Worm (Caenorhabditis elegans) whole organism, L4 larva: ENCODE data around the gene F17A9.5.

Experiments used
- D1046.2 ChIP-seq: fragments of 200-800 bp; sonication (Bioruptor generic); IDR thresholded peaks from 2 replicates; pipeline ENCODE4 v1.3.6; 2022; ENCODE audit warnings: missing genetic modification characterization, missing compliant biosample characterization
- F10B5.3 ChIP-seq: sonication (generic microtip); optimal IDR thresholded peaks from 2 replicates; lab custom pipeline; 2016; ENCODE audit warnings: mild to moderate bottlenecking, missing genetic modification characterization, missing compliant biosample characterization
- F49E8.2 ChIP-seq: sonication (generic microtip); optimal IDR thresholded peaks from 2 replicates; lab custom pipeline; 2016; ENCODE audit warnings: missing compliant biosample characterization, mild to moderate bottlenecking, missing genetic modification characterization, borderline replicate concordance
- T20F7.1 ChIP-seq: fragments of 200-800 bp; sonication (Bioruptor generic); optimal IDR thresholded peaks from 2 replicates; lab custom pipeline; 2018; ENCODE audit warnings: mild to moderate bottlenecking, missing genetic modification characterization, missing compliant biosample characterization
- Y75B8A.6 ChIP-seq: fragments of 200-800 bp; sonication (Bioruptor generic); IDR thresholded peaks from 2 replicates; pipeline ENCODE4 v1.3.6; 2022; ENCODE audit warnings: missing genetic modification reagents, missing genetic modification characterization, missing compliant biosample characterization
- aha-1 ChIP-seq: fragments of 150-350 bp; peaks from one replicate; lab custom pipeline; 2014; ENCODE audit warnings: missing biosample characterization, missing genetic modification characterization
- ama-1 ChIP-seq: fragments of 150-350 bp; optimal IDR thresholded peaks from 2 replicates; lab custom pipeline; 2014; ENCODE audit warnings: inconsistent platforms, mixed read lengths
- attf-4 ChIP-seq: sonication (generic microtip); optimal IDR thresholded peaks from 3 replicates; lab custom pipeline; 2017; ENCODE audit warnings: missing biosample characterization, missing genetic modification characterization
- ceh-20 ChIP-seq: fragments of 200-800 bp; sonication (Bioruptor generic); IDR thresholded peaks from 2 replicates; pipeline ENCODE4 v1.3.6; 2022; ENCODE audit warnings: missing genetic modification reagents, missing genetic modification characterization, missing compliant biosample characterization
- ctbp-1 ChIP-seq: fragments of 200-800 bp; sonication (Bioruptor generic); IDR thresholded peaks from 2 replicates; pipeline ENCODE4 v1.3.6; 2022; ENCODE audit warnings: missing genetic modification reagents, missing genetic modification characterization, missing compliant biosample characterization
- daf-16 ChIP-seq, 3 experiments: sonication (generic microtip); optimal IDR thresholded peaks; 2 replicates each; lab custom pipeline; 2016 to 2017; ENCODE audit warnings: missing genetic modification characterization in 3 of 3, missing genetic modification reagents in 3 of 3, mild to moderate bottlenecking in 2 of 3, missing compliant biosample characterization in 2 of 3, missing biosample characterization in 1 of 3, moderate library complexity in 1 of 3
- daf-19 ChIP-seq: fragments of 200-800 bp; sonication (Bioruptor generic); conservative IDR thresholded peaks from 2 replicates; pipeline ENCODE4 v1.3.6; 2022; ENCODE audit warnings: missing genetic modification characterization, missing compliant biosample characterization
- dmd-6 ChIP-seq: fragments of 200-800 bp; sonication (Bioruptor generic); IDR thresholded peaks from 2 replicates; pipeline ENCODE4 v1.3.6; 2022; ENCODE audit warnings: missing genetic modification reagents, missing genetic modification characterization, missing compliant biosample characterization
- dmd-9 ChIP-seq: fragments of 200-800 bp; sonication (Bioruptor generic); IDR thresholded peaks from 2 replicates; pipeline ENCODE4 v1.3.6; 2022; ENCODE audit warnings: missing genetic modification reagents, missing genetic modification characterization, missing compliant biosample characterization
- dpl-1 ChIP-seq: fragments of 150-350 bp; optimal IDR thresholded peaks from 2 replicates; lab custom pipeline; 2014; ENCODE audit warnings: missing biosample characterization, missing genetic modification reagents, missing genetic modification characterization
- dve-1 ChIP-seq: sonication (generic microtip); optimal IDR thresholded peaks from 2 replicates; lab custom pipeline; 2017; ENCODE audit warnings: antibody characterized with exemption, mild to moderate bottlenecking, missing genetic modification characterization, missing compliant biosample characterization; ENCODE audit not compliant: insufficient read depth
- egl-43 ChIP-seq: fragments of 200-800 bp; sonication (Bioruptor generic); IDR thresholded peaks from 2 replicates; pipeline ENCODE4 v1.3.6; 2022; ENCODE audit warnings: missing genetic modification reagents, missing genetic modification characterization, missing compliant biosample characterization
- gei-8 ChIP-seq: fragments of 200-800 bp; sonication (Bioruptor generic); optimal IDR thresholded peaks from 2 replicates; lab custom pipeline; 2018; ENCODE audit warnings: mild to moderate bottlenecking, missing genetic modification characterization, missing compliant biosample characterization
- hlh-11 ChIP-seq: fragments of 200-800 bp; sonication (Bioruptor generic); optimal IDR thresholded peaks from 2 replicates; lab custom pipeline; 2018; ENCODE audit warnings: mild to moderate bottlenecking, missing genetic modification characterization, missing compliant biosample characterization
- hmg-1.1 ChIP-seq: fragments of 200-800 bp; sonication (Bioruptor generic); IDR thresholded peaks from 2 replicates; pipeline ENCODE4 v1.3.6; 2022; ENCODE audit warnings: missing genetic modification reagents, missing genetic modification characterization, missing compliant biosample characterization
- lin-15B ChIP-seq: fragments of 150-350 bp; sonication (generic microtip); optimal IDR thresholded peaks from 3 replicates; lab custom pipeline; 2014; ENCODE audit warnings: missing biosample characterization, missing genetic modification characterization
- lin-29 ChIP-seq: fragments of 200-800 bp; sonication (Bioruptor generic); IDR thresholded peaks from 2 replicates; pipeline ENCODE4 v1.3.6; 2022; ENCODE audit warnings: missing genetic modification reagents, missing genetic modification characterization, missing compliant biosample characterization
- lin-38 ChIP-seq: fragments of 200-800 bp; sonication (Bioruptor generic); IDR thresholded peaks from 2 replicates; pipeline ENCODE4 v1.3.6; 2022; ENCODE audit warnings: missing genetic modification reagents, missing genetic modification characterization, missing compliant biosample characterization
- lir-3 ChIP-seq: sonication (generic microtip); optimal IDR thresholded peaks from 2 replicates; lab custom pipeline; 2016; ENCODE audit warnings: mild to moderate bottlenecking, missing genetic modification characterization, missing compliant biosample characterization
- madf-9 ChIP-seq: fragments of 200-800 bp; sonication (Bioruptor generic); conservative IDR thresholded peaks from 2 replicates; pipeline ENCODE4 v1.3.6; 2022; ENCODE audit warnings: missing genetic modification reagents, missing genetic modification characterization, missing compliant biosample characterization
- mdt-29 ChIP-seq: fragments of 200-800 bp; sonication (Bioruptor generic); IDR thresholded peaks from 2 replicates; pipeline ENCODE4 v1.3.6; 2022; ENCODE audit warnings: missing genetic modification reagents, missing genetic modification characterization, missing compliant biosample characterization
- mep-1 ChIP-seq: fragments of 150-350 bp; sonication (generic microtip); optimal IDR thresholded peaks from 3 replicates; lab custom pipeline; 2014; ENCODE audit warnings: missing biosample characterization, missing genetic modification characterization
- mes-2 ChIP-seq: sonication (generic microtip); optimal IDR thresholded peaks from 2 replicates; lab custom pipeline; 2016; ENCODE audit warnings: missing genotype, mild to moderate bottlenecking, missing genetic modification characterization, missing compliant biosample characterization; ENCODE audit not compliant: poor library complexity, severe bottlenecking
- nhr-102 ChIP-seq: sonication (generic microtip); optimal IDR thresholded peaks from 2 replicates; lab custom pipeline; 2016; ENCODE audit warnings: mild to moderate bottlenecking, missing genetic modification characterization, moderate library complexity, missing compliant biosample characterization
- nhr-25 ChIP-seq: sonication (generic microtip); optimal IDR thresholded peaks from 2 replicates; lab custom pipeline; 2017; ENCODE audit warnings: missing genetic modification characterization, mild to moderate bottlenecking, missing compliant biosample characterization, antibody characterized with exemption, moderate library complexity, borderline replicate concordance; ENCODE audit not compliant: insufficient read depth
- nhr-41 ChIP-seq: fragments of 200-800 bp; sonication (Bioruptor generic); IDR thresholded peaks from 2 replicates; pipeline ENCODE4 v1.3.6; 2022; ENCODE audit warnings: missing genetic modification reagents, missing genetic modification characterization, missing compliant biosample characterization
- nhr-42 ChIP-seq: fragments of 200-800 bp; sonication (Bioruptor generic); IDR thresholded peaks from 2 replicates; pipeline ENCODE4 v1.3.6; 2022; ENCODE audit warnings: missing genetic modification characterization, missing compliant biosample characterization
- nhr-48 ChIP-seq: sonication (generic microtip); optimal IDR thresholded peaks from 2 replicates; lab custom pipeline; 2016; ENCODE audit warnings: mild to moderate bottlenecking, missing genetic modification characterization, missing compliant biosample characterization
- rbr-2 ChIP-seq: sonication (generic microtip); optimal IDR thresholded peaks from 2 replicates; lab custom pipeline; 2016; ENCODE audit warnings: missing genotype, missing genetic modification characterization, missing compliant biosample characterization
- saeg-2 ChIP-seq: fragments of 200-800 bp; sonication (Bioruptor generic); IDR thresholded peaks from 2 replicates; pipeline ENCODE4 v1.3.6; 2022; ENCODE audit warnings: missing genetic modification reagents, missing genetic modification characterization, missing compliant biosample characterization
- skn-1 ChIP-seq: fragments of 150-350 bp; optimal IDR thresholded peaks from 2 replicates; lab custom pipeline; 2014; ENCODE audit warnings: missing biosample characterization, missing genetic modification characterization
- snpc-1.2 ChIP-seq: fragments of 200-800 bp; sonication (Bioruptor generic); IDR thresholded peaks from 2 replicates; pipeline ENCODE4 v1.3.6; 2022; ENCODE audit warnings: missing genetic modification reagents, missing genetic modification characterization, missing compliant biosample characterization
- tag-97 ChIP-seq: fragments of 200-800 bp; sonication (Bioruptor generic); IDR thresholded peaks from 2 replicates; pipeline ENCODE4 v1.3.6; 2022; ENCODE audit warnings: missing genetic modification characterization, missing compliant biosample characterization
- tra-1 ChIP-seq: fragments of 200-800 bp; sonication (Bioruptor generic); IDR thresholded peaks from 2 replicates; pipeline ENCODE4 v1.3.6; 2022; ENCODE audit warnings: missing genetic modification reagents, missing genetic modification characterization, missing compliant biosample characterization
- unc-130 ChIP-seq: sonication (generic microtip); optimal IDR thresholded peaks from 2 replicates; lab custom pipeline; 2016; ENCODE audit warnings: missing genetic modification reagents, missing genetic modification characterization, missing compliant biosample characterization
- zfp-2 ChIP-seq: sonication (generic microtip); optimal IDR thresholded peaks from 2 replicates; lab custom pipeline; 2016; ENCODE audit warnings: mild to moderate bottlenecking, missing genetic modification characterization, missing compliant biosample characterization
- zip-2 ChIP-seq: fragments of 150-350 bp; optimal IDR thresholded peaks from 2 replicates; lab custom pipeline; 2014; ENCODE audit warnings: missing biosample characterization, missing genetic modification characterization
- ztf-7 ChIP-seq: fragments of 150-350 bp; optimal IDR thresholded peaks from 2 replicates; lab custom pipeline; 2014; ENCODE audit warnings: missing biosample characterization, missing genetic modification characterization

The F17A9.5 gene

DNA sequence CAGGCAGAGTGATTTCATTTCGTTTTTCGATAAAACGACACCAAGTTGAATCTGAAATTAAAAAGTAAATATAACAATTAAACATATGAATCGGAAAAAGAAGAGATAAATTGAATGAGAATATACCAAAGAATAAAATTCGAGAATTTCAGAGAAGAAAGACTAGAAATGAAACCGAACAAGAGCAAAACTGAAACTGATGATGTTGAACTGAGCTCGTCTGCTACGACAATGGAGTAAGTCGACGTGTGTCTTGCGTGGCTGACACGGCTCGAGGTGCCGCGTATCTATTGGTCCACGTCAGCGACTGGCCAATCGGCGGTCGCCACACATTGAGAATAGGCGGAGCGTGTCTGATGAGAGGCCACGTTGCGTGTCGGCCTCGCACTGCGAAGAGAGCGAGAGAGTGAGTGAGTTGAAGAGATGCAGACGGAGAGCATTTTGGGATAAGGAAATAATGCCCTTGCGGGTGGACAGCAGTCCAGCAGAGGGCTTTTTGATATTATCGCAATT is 12.2 kb downstream of the F17A9.5 start, which contains the start of gene crt-1 (continued):
- no peak for TF ChIP-seq F49E8.2
- TF ChIP-seq ceh-20 (GFP tag; lab: Robert Waterston, UW) = peak; percentile 92
- TF ChIP-seq F10B5.3 (tag; lab: Kevin White, UChicago) = peak; percentile 85
- TF ChIP-seq tag-97 (GFP tag; lab: Robert Waterston, UW) = no peak
- peak; percentile 69 for TF ChIP-seq gei-8
- TF ChIP-seq madf-9 (GFP tag; lab: Robert Waterston, UW) = peak; percentile 51; the same call in 1 of the 2 replicates
- TF ChIP-seq saeg-2 = peak; percentile 70; the same call in 1 of the 2 replicates
- TF ChIP-seq lir-3 (tag; lab: Kevin White, UChicago) = peak; percentile 20
- peak; percentile 60; the same call in 1 of the 2 replicates for TF ChIP-seq lin-29
- TF ChIP-seq zfp-2 = peak; percentile 32
- no peak for TF ChIP-seq Y75B8A.6 (GFP tag; lab: Robert Waterston, UW)
- peak; percentile 52 to 63 for TF ChIP-seq daf-16 (GFP tag; optimal IDR thresholded peaks at IDR 0.05; lab: Kevin White, UChicago)
- peak; percentile 35 for TF ChIP-seq daf-16 (tag; optimal IDR thresholded peaks at IDR 0.05; lab: Kevin White, UChicago)
- peak; percentile 68 for TF ChIP-seq tra-1 (GFP tag; lab: Robert Waterston, UW)
- peak; percentile 86 for TF ChIP-seq nhr-42
- peak; percentile 92 for TF ChIP-seq nhr-102
- peak; percentile 65 for TF ChIP-seq lin-15B (tag; lab: Kevin White, UChicago)
- TF ChIP-seq mdt-29 = peak; percentile 82
- TF ChIP-seq snpc-1.2 (GFP tag; lab: Robert Waterston, UW) = peak; percentile 41; the same call in 1 of the 2 replicates
- peak; percentile 93 for TF ChIP-seq rbr-2 (tag; lab: Kevin White, UChicago)
- peak; percentile 86 for TF ChIP-seq ctbp-1 (GFP tag; lab: Robert Waterston, UW)
- no peak for TF ChIP-seq unc-130 (GFP tag; lab: Kevin White, UChicago)
- peak; percentile 93 for TF ChIP-seq hmg-1.1 (GFP tag; lab: Robert Waterston, UW)
- TF ChIP-seq attf-4 (tag; lab: Kevin White, UChicago) = no peak
- TF ChIP-seq nhr-41 (GFP tag; lab: Robert Waterston, UW) = peak; percentile 94
- peak; percentile 95 for TF ChIP-seq dve-1
- peak; percentile 90 for TF ChIP-seq mes-2 (tag; lab: Kevin White, UChicago)
- peak; percentile 100 for TF ChIP-seq aha-1 (tag; lab: Kevin White, UChicago)
- peak; percentile 94 for TF ChIP-seq mep-1 (tag; lab: Kevin White, UChicago)
- peak; percentile 86 for TF ChIP-seq nhr-48 (tag; lab: Kevin White, UChicago)
- TF ChIP-seq D1046.2 (GFP tag; lab: Robert Waterston, UW) = peak; percentile 86; the same call in 1 of the 2 replicates
- TF ChIP-seq lin-38 (GFP tag; lab: Robert Waterston, UW) = peak; percentile 79
- no peak for TF ChIP-seq daf-19
- peak; percentile 86 for TF ChIP-seq egl-43 (GFP tag; lab: Robert Waterston, UW)
- no peak for TF ChIP-seq skn-1 (tag; lab: Kevin White, UChicago)
- TF ChIP-seq nhr-25 = peak; percentile 81
- TF ChIP-seq hlh-11 (tag; lab: Kevin White, UChicago) = peak; percentile 98
- peak; percentile 47 for TF ChIP-seq ztf-7 (tag; lab: Kevin White, UChicago)
- TF ChIP-seq T20F7.1 (GFP tag; lab: Kevin White, UChicago) = peak; percentile 84
- TF ChIP-seq zip-2 (tag; lab: Kevin White, UChicago) = no peak
- TF ChIP-seq dmd-6 = peak; percentile 96
- TF ChIP-seq dpl-1 (GFP tag; lab: Kevin White, UChicago) = peak; percentile 84
- no peak for TF ChIP-seq ama-1 (lab: Kevin White, UChicago)
- TF ChIP-seq dmd-9 (GFP tag; lab: Robert Waterston, UW) = peak; percentile 66; the same call in 1 of the 2 replicates
